Worm (Caenorhabditis elegans) whole organism, young adult: ENCODE data around the gene sqv-4.
A peak's percentile ranks its signal among the peaks of the same experiment; 100 is the strongest.

ENCODE experiments used
- B0019.2 ChIP-seq: fragments of 200-800 bp; sonication (Bioruptor generic); conservative IDR thresholded peaks from 2 replicates; pipeline ENCODE4 v1.3.6; 2022; ENCODE audit warnings: missing genetic modification reagents, missing genetic modification characterization, missing compliant biosample characterization
- C06A6.2 ChIP-seq: fragments of 200-800 bp; sonication (Bioruptor generic); conservative IDR thresholded peaks from 2 replicates; pipeline ENCODE4 v1.3.6; 2022; ENCODE audit warnings: missing genetic modification characterization, missing compliant biosample characterization
- C17E4.6 ChIP-seq: fragments of 200-800 bp; sonication (Bioruptor generic); IDR thresholded peaks from 2 replicates; pipeline ENCODE4 v1.3.6; 2022; ENCODE audit warnings: missing genetic modification reagents, missing genetic modification characterization, missing compliant biosample characterization
- F10E7.11 ChIP-seq: sonication (generic microtip); optimal IDR thresholded peaks from 2 replicates; lab custom pipeline; 2017; ENCODE audit warnings: mild to moderate bottlenecking, missing genetic modification characterization, moderate library complexity, missing compliant biosample characterization
- F22D6.2 ChIP-seq: sonication (generic microtip); optimal IDR thresholded peaks from 2 replicates; lab custom pipeline; 2016; ENCODE audit warnings: mild to moderate bottlenecking, missing genetic modification characterization, missing compliant biosample characterization
- F23B12.7 ChIP-seq: sonication (generic microtip); optimal IDR thresholded peaks from 2 replicates; lab custom pipeline; 2017; ENCODE audit warnings: missing genetic modification characterization, mild to moderate bottlenecking, missing compliant biosample characterization, antibody characterized with exemption, moderate library complexity; ENCODE audit not compliant: insufficient read depth
- F33H1.4 ChIP-seq: fragments of 200-800 bp; sonication (Bioruptor generic); IDR thresholded peaks from 2 replicates; pipeline ENCODE4 v1.3.6; 2022; ENCODE audit warnings: missing genetic modification reagents, missing genetic modification characterization, missing compliant biosample characterization
- F37B4.10 ChIP-seq: fragments of 200-800 bp; sonication (Bioruptor generic); IDR thresholded peaks from 2 replicates; pipeline ENCODE4 v1.3.6; 2022; ENCODE audit warnings: missing genetic modification characterization, missing compliant biosample characterization
- F52B5.7 ChIP-seq: sonication (generic microtip); optimal IDR thresholded peaks from 2 replicates; lab custom pipeline; 2016; ENCODE audit warnings: mild to moderate bottlenecking, missing genetic modification characterization, missing compliant biosample characterization
- F55B11.4 ChIP-seq: sonication (generic microtip); optimal IDR thresholded peaks from 2 replicates; lab custom pipeline; 2016; ENCODE audit warnings: missing compliant biosample characterization, missing genetic modification characterization, borderline replicate concordance; ENCODE audit not compliant: insufficient read depth
- T26A5.8 ChIP-seq: sonication (generic microtip); optimal IDR thresholded peaks from 2 replicates; lab custom pipeline; 2016; ENCODE audit warnings: missing genetic modification characterization, missing compliant biosample characterization
- Y53G8AR.9 ChIP-seq: fragments of 200-800 bp; sonication (Bioruptor generic); conservative IDR thresholded peaks from 2 replicates; pipeline ENCODE4 v1.3.6; 2022; ENCODE audit warnings: missing genetic modification reagents, missing genetic modification characterization, missing compliant biosample characterization
- Y79H2A.3 ChIP-seq: fragments of 200-800 bp; sonication (Bioruptor generic); conservative IDR thresholded peaks from 2 replicates; pipeline ENCODE4 v1.3.6; 2022; ENCODE audit warnings: missing genetic modification reagents, missing genetic modification characterization, missing compliant biosample characterization
- ZK185.1 ChIP-seq: sonication (generic microtip); optimal IDR thresholded peaks from 2 replicates; lab custom pipeline; 2016; ENCODE audit warnings: mild to moderate bottlenecking, missing genetic modification characterization, missing compliant biosample characterization; ENCODE audit not compliant: poor library complexity, severe bottlenecking
- atf-7 ChIP-seq: sonication (generic microtip); optimal IDR thresholded peaks from 2 replicates; lab custom pipeline; 2017; ENCODE audit warnings: mild to moderate bottlenecking, missing genetic modification characterization, missing compliant biosample characterization
- ccch-3 ChIP-seq: fragments of 200-800 bp; sonication (Bioruptor generic); optimal IDR thresholded peaks from 2 replicates; lab custom pipeline; 2018; ENCODE audit warnings: mild to moderate bottlenecking, missing genetic modification characterization, missing compliant biosample characterization
- cebp-1 ChIP-seq, 2 experiments: fragments of 200-800 bp in 1 of 2; sonication (Bioruptor generic) in 1 of 2; sonication (generic microtip) in 1 of 2; IDR thresholded peaks in 1 of 2; optimal IDR thresholded peaks in 1 of 2; 2 replicates each; pipeline versions ENCODE4 v1.3.6 to Lab custom; 2017 to 2022; ENCODE audit warnings: missing compliant biosample characterization in 2 of 2, missing genetic modification characterization in 2 of 2, mild to moderate bottlenecking in 1 of 2, missing genetic modification reagents in 1 of 2, moderate library complexity in 1 of 2
- die-1 ChIP-seq: sonication (generic microtip); optimal IDR thresholded peaks from 2 replicates; lab custom pipeline; 2016; ENCODE audit warnings: missing genotype, mild to moderate bottlenecking, missing genetic modification characterization, missing compliant biosample characterization
- dpff-1 ChIP-seq: sonication (generic microtip); optimal IDR thresholded peaks from 2 replicates; lab custom pipeline; 2017; ENCODE audit warnings: mild to moderate bottlenecking, missing genetic modification characterization, missing compliant biosample characterization
- egl-44 ChIP-seq: fragments of 200-800 bp; sonication (Bioruptor generic); IDR thresholded peaks from 2 replicates; pipeline ENCODE4 v1.3.6; 2022; ENCODE audit warnings: missing genetic modification reagents, missing genetic modification characterization, missing compliant biosample characterization
- fkh-3 ChIP-seq: sonication (generic microtip); optimal IDR thresholded peaks from 2 replicates; lab custom pipeline; 2016; ENCODE audit warnings: mild to moderate bottlenecking, missing genetic modification characterization, missing compliant biosample characterization
- hmg-1.2 ChIP-seq: fragments of 200-800 bp; sonication (Bioruptor generic); IDR thresholded peaks from 2 replicates; pipeline ENCODE4 v1.3.6; 2022; ENCODE audit warnings: missing genetic modification reagents, missing genetic modification characterization, missing compliant biosample characterization
- hsf-1 ChIP-seq: fragments of 200-800 bp; sonication (Bioruptor generic); IDR thresholded peaks from 2 replicates; pipeline ENCODE4 v1.3.6; 2022; ENCODE audit warnings: missing genetic modification reagents, missing genetic modification characterization, missing compliant biosample characterization
- let-607 ChIP-seq, 2 experiments: fragments of 200-800 bp in 1 of 2; sonication (Bioruptor generic) in 1 of 2; sonication (generic microtip) in 1 of 2; optimal IDR thresholded peaks; 2 replicates each; lab custom pipeline; 2016 to 2018; ENCODE audit warnings: mild to moderate bottlenecking in 2 of 2, missing compliant biosample characterization in 2 of 2, missing genetic modification characterization in 2 of 2, moderate library complexity in 2 of 2, missing genotype in 1 of 2
- lin-35 ChIP-seq, 3 experiments: fragments of 150-350 bp in 2 of 3; sonication (generic microtip) in 1 of 3; optimal IDR thresholded peaks; 2 replicates each; lab custom pipeline; 2014 to 2018; ENCODE audit warnings: missing biosample characterization in 3 of 3, missing genetic modification characterization in 3 of 3, missing genetic modification reagents in 3 of 3
- lin-40 ChIP-seq: sonication (generic microtip); optimal IDR thresholded peaks from 2 replicates; lab custom pipeline; 2016; ENCODE audit warnings: missing genetic modification characterization, mild to moderate bottlenecking, missing compliant biosample characterization, missing genotype, missing genetic modification reagents
- madf-3 ChIP-seq: fragments of 200-800 bp; sonication (Bioruptor generic); IDR thresholded peaks from 2 replicates; pipeline ENCODE4 v1.3.6; 2022; ENCODE audit warnings: missing genetic modification reagents, missing genetic modification characterization, missing compliant biosample characterization
- madf-6 ChIP-seq: fragments of 200-800 bp; sonication (Bioruptor generic); IDR thresholded peaks from 2 replicates; pipeline ENCODE4 v1.3.6; 2022; ENCODE audit warnings: missing genetic modification reagents, missing genetic modification characterization, missing compliant biosample characterization
- madf-8 ChIP-seq: fragments of 200-800 bp; sonication (Bioruptor generic); conservative IDR thresholded peaks from 2 replicates; pipeline ENCODE4 v1.3.6; 2022; ENCODE audit warnings: missing genetic modification reagents, missing genetic modification characterization, missing compliant biosample characterization
- nhr-120 ChIP-seq: fragments of 200-800 bp; sonication (Bioruptor generic); IDR thresholded peaks from 2 replicates; pipeline ENCODE4 v1.3.6; 2022; ENCODE audit warnings: missing genetic modification characterization, missing compliant biosample characterization
- nhr-179 ChIP-seq: sonication (generic microtip); optimal IDR thresholded peaks from 2 replicates; lab custom pipeline; 2016; ENCODE audit warnings: mild to moderate bottlenecking, missing genetic modification characterization, missing compliant biosample characterization
- nhr-90 ChIP-seq: sonication (generic microtip); optimal IDR thresholded peaks from 2 replicates; lab custom pipeline; 2016; ENCODE audit warnings: missing genotype, mild to moderate bottlenecking, missing genetic modification characterization, missing compliant biosample characterization
- pbrm-1 ChIP-seq: fragments of 200-800 bp; sonication (Bioruptor generic); IDR thresholded peaks from 2 replicates; pipeline ENCODE4 v1.3.6; 2022; ENCODE audit warnings: missing genetic modification reagents, missing genetic modification characterization, missing compliant biosample characterization
- rec-8 ChIP-seq, 2 experiments: sonication (generic microtip); optimal IDR thresholded peaks; 2 replicates each; lab custom pipeline; 2016; ENCODE audit warnings: mild to moderate bottlenecking in 2 of 2, missing genetic modification characterization in 2 of 2, missing genetic modification reagents in 2 of 2, missing genotype in 2 of 2, missing biosample characterization in 1 of 2, missing compliant biosample characterization in 1 of 2, moderate library complexity in 1 of 2
- snpc-1.1 ChIP-seq: sonication (generic microtip); optimal IDR thresholded peaks from 2 replicates; lab custom pipeline; 2017; ENCODE audit warnings: missing genetic modification characterization, mild to moderate bottlenecking, missing compliant biosample characterization, antibody characterized with exemption, moderate library complexity, missing genotype, missing genetic modification reagents; ENCODE audit not compliant: insufficient read depth
- snpc-3.4 ChIP-seq: sonication (generic microtip); optimal IDR thresholded peaks from 2 replicates; lab custom pipeline; 2017; ENCODE audit warnings: missing genetic modification characterization, mild to moderate bottlenecking, missing compliant biosample characterization, antibody characterized with exemption, moderate library complexity, missing genotype, missing genetic modification reagents
- somi-1 ChIP-seq: fragments of 200-800 bp; sonication (Bioruptor generic); optimal IDR thresholded peaks from 2 replicates; lab custom pipeline; 2018; ENCODE audit warnings: mild to moderate bottlenecking, missing genetic modification characterization, missing compliant biosample characterization
- sptf-2 ChIP-seq: fragments of 200-800 bp; sonication (Bioruptor generic); optimal IDR thresholded peaks from 2 replicates; lab custom pipeline; 2018; ENCODE audit warnings: mild to moderate bottlenecking, missing genetic modification characterization, missing compliant biosample characterization
- tbp1 ChIP-seq: fragments of 200-800 bp; sonication (Bioruptor generic); optimal IDR thresholded peaks from 2 replicates; lab custom pipeline; 2018; ENCODE audit warnings: mild to moderate bottlenecking, missing genetic modification characterization, missing compliant biosample characterization
- tlf-1 ChIP-seq: fragments of 200-800 bp; sonication (Bioruptor generic); optimal IDR thresholded peaks from 2 replicates; lab custom pipeline; 2018; ENCODE audit warnings: mild to moderate bottlenecking, missing genetic modification characterization, missing compliant biosample characterization
- unc-62 ChIP-seq: fragments of 150-350 bp; optimal IDR thresholded peaks from 2 replicates; lab custom pipeline; 2014; ENCODE audit warnings: missing biosample characterization, missing genetic modification reagents, missing genetic modification characterization
- ztf-22 ChIP-seq: fragments of 200-800 bp; sonication (Bioruptor generic); optimal IDR thresholded peaks from 2 replicates; lab custom pipeline; 2018; ENCODE audit warnings: mild to moderate bottlenecking, missing genetic modification characterization, moderate library complexity, missing compliant biosample characterization
- ztf-26 ChIP-seq: sonication (generic microtip); optimal IDR thresholded peaks from 2 replicates; lab custom pipeline; 2017; ENCODE audit warnings: missing genetic modification characterization, missing compliant biosample characterization
- ztf-28 ChIP-seq: fragments of 200-800 bp; sonication (Bioruptor generic); IDR thresholded peaks from 2 replicates; pipeline ENCODE4 v1.3.6; 2022; ENCODE audit warnings: missing genetic modification reagents, missing genetic modification characterization, missing compliant biosample characterization

Gene sqv-4

ce11 chrV:10699122-10699521, 37.9 kb upstream of the sqv-4 start:
- TF ChIP-seq tbp1 (GFP tag; lab: Kevin White, UChicago): no peak
- no peak for TF ChIP-seq F37B4.10 (GFP tag; lab: Robert Waterston, UW)
- TF ChIP-seq F22D6.2 (tag; lab: Kevin White, UChicago): no peak
- no peak for TF ChIP-seq rec-8 (tag; optimal IDR thresholded peaks at IDR 0.05; lab: Kevin White, UChicago)
- no peak for TF ChIP-seq nhr-179 (tag; lab: Kevin White, UChicago)
- TF ChIP-seq tlf-1: no peak
- TF ChIP-seq C06A6.2 (GFP tag; lab: Robert Waterston, UW): no peak
- TF ChIP-seq Y53G8AR.9 (GFP tag; lab: Robert Waterston, UW): no peak
- TF ChIP-seq F33H1.4 (GFP tag; lab: Robert Waterston, UW): no peak
- no peak for TF ChIP-seq T26A5.8
- no peak for TF ChIP-seq fkh-3 (tag; lab: Kevin White, UChicago)

DNA sequence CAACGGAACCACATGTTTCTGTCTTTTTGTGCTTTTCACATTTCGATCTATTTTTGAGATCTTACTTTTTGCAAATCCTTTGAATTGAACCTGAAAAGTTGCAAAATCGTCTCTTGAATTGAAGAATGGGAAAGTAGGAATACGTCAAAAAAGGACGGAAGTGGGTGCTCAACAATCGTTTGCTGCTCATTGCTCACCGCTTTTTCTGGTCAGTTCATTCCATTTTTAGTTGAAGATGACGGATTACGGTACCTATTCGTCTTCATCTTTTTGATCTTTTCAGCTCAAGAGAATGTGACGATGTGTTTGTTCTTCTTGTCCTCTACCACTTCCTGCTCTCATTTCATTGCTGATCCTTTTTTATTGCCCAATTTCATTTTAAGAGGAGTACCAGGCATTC, 33.9 kb upstream of the sqv-4 start, which contains the start of gene C05A2.4:
Gene C05A2.4 (plus strand): TSS at position 301 of the 400 bp plus-strand sequence.
- no peak for TF ChIP-seq ZK185.1 (tag; lab: Kevin White, UChicago)
- TF ChIP-seq snpc-1.1: no peak
- TF ChIP-seq lin-40: no peak
- no peak for TF ChIP-seq nhr-120
- TF ChIP-seq dpff-1 (tag; lab: Kevin White, UChicago): no peak
- TF ChIP-seq pbrm-1 (GFP tag; lab: Robert Waterston, UW): no peak
- TF ChIP-seq ztf-26 (tag; lab: Kevin White, UChicago): no peak
- no peak for TF ChIP-seq hsf-1 (GFP tag; lab: Robert Waterston, UW)

DNA sequence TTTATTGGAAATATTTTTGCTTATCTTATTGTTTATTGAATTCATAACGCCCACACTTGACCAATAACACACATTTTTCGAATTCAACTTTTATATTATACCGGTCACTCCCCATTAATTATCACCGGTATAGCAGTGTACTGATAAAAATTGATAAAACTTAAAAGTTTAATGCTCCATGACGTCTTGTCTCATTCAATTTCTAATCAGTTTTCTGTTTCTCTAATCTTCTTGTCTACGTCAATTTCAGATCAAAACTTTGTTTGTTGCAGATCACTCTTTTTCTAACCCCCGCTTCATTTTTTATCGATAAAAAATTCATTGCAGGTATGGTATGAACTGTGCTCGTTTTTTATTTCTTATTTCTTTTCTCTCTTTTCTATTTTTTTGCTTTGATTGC, 32.5 kb upstream of the sqv-4 start:
- TF ChIP-seq ccch-3 (GFP tag; lab: Kevin White, UChicago) (no peak), Y79H2A.3 (no peak), madf-8 (no peak), madf-3 (GFP tag; lab: Robert Waterston, UW) (no peak), snpc-3.4 (tag; lab: Kevin White, UChicago) (no peak), ztf-28 (GFP tag; lab: Robert Waterston, UW) (no peak), F22D6.2 (tag; lab: Kevin White, UChicago) (no peak), cebp-1 (GFP tag; IDR thresholded peaks at IDR 0.05; lab: Robert Waterston, UW) (no peak), cebp-1 (tag; optimal IDR thresholded peaks at IDR 0.05; lab: Kevin White, UChicago) (peak; percentile 51), die-1 (tag; lab: Kevin White, UChicago) (no peak), Y53G8AR.9 (GFP tag; lab: Robert Waterston, UW) (no peak), egl-44 (GFP tag; lab: Robert Waterston, UW) (no peak), lin-35 (GFP tag; optimal IDR thresholded peaks at IDR 0.05; lab: Kevin White, UChicago) (no peak), nhr-90 (tag; lab: Kevin White, UChicago) (no peak), unc-62 (GFP tag; lab: Kevin White, UChicago) (peak; percentile 58), F52B5.7 (tag; lab: Kevin White, UChicago) (no peak), madf-6 (GFP tag; lab: Robert Waterston, UW) (no peak), F10E7.11 (no peak), tbp1 (GFP tag; lab: Kevin White, UChicago) (peak; percentile 9), atf-7 (tag; lab: Kevin White, UChicago) (peak; percentile 75), C17E4.6 (GFP tag; lab: Robert Waterston, UW) (no peak), F55B11.4 (tag; lab: Kevin White, UChicago) (no peak), ztf-26 (tag; lab: Kevin White, UChicago) (no peak), B0019.2 (GFP tag; lab: Robert Waterston, UW) (no peak), hmg-1.2 (no peak), nhr-120 (no peak), let-607 (tag; optimal IDR thresholded peaks at IDR 0.05; lab: Kevin White, UChicago) (peak in 1 of 2 experiments; percentile 27), ztf-22 (peak; percentile 56), lin-40 (no peak), somi-1 (no peak), F23B12.7 (tag; lab: Kevin White, UChicago) (no peak), sptf-2 (GFP tag; lab: Kevin White, UChicago) (no peak)
